Fruit fly (Drosophila melanogaster) whole organism, embryonic: ENCODE data around the gene CG46465.

Source experiments
- Bteb2 ChIP-seq: fragments of 200-800 bp; sonication (Bioruptor generic); optimal IDR thresholded peaks from 2 replicates; lab custom pipeline; 2016; ENCODE audit warnings: missing biosample characterization, missing genetic modification characterization
- CG10147 ChIP-seq: fragments of 200-800 bp; sonication (Bioruptor generic); optimal IDR thresholded peaks from 2 replicates; lab custom pipeline; 2019; ENCODE audit warnings: missing biosample characterization, mild to moderate bottlenecking, missing genetic modification characterization, moderate library complexity
- CG10267 ChIP-seq: fragments of 200-800 bp; sonication (Bioruptor generic); optimal IDR thresholded peaks from 2 replicates; lab custom pipeline; 2018; ENCODE audit warnings: missing biosample characterization, mild to moderate bottlenecking, missing genetic modification characterization, moderate library complexity
- CG12071 ChIP-seq: fragments of 200-800 bp; sonication (Bioruptor generic); optimal IDR thresholded peaks from 3 replicates; lab custom pipeline; 2018; ENCODE audit warnings: missing biosample characterization, mild to moderate bottlenecking, missing genetic modification characterization
- CG17912 ChIP-seq: fragments of 200-800 bp; sonication (Bioruptor generic); optimal IDR thresholded peaks from 2 replicates; lab custom pipeline; 2018; ENCODE audit warnings: missing biosample characterization, mild to moderate bottlenecking, missing genetic modification characterization
- CG2678 ChIP-seq: fragments of 200-800 bp; sonication (Bioruptor generic); optimal IDR thresholded peaks from 3 replicates; lab custom pipeline; 2019; ENCODE audit warnings: missing biosample characterization, mild to moderate bottlenecking, missing genetic modification characterization, moderate library complexity
- CG2875 ChIP-seq: fragments of 200-800 bp; sonication (Bioruptor generic); optimal IDR thresholded peaks from 2 replicates; lab custom pipeline; 2017; ENCODE audit warnings: missing biosample characterization, mild to moderate bottlenecking, missing genetic modification characterization, missing genetic modification reagents
- CG3065 ChIP-seq: fragments of 200-800 bp; sonication (Bioruptor generic); optimal IDR thresholded peaks from 2 replicates; lab custom pipeline; 2016; ENCODE audit warnings: missing biosample characterization, missing genetic modification characterization
- CG3163 ChIP-seq: fragments of 200-800 bp; sonication (Bioruptor generic); optimal IDR thresholded peaks from 3 replicates; lab custom pipeline; 2016; ENCODE audit warnings: missing biosample characterization, missing genetic modification characterization
- CG34376 ChIP-seq: fragments of 200-800 bp; sonication (Bioruptor generic); optimal IDR thresholded peaks from 2 replicates; lab custom pipeline; 2018; ENCODE audit warnings: missing biosample characterization, mild to moderate bottlenecking, missing genetic modification characterization
- CG3847 ChIP-seq: fragments of 200-800 bp; sonication (Bioruptor generic); IDR thresholded peaks from 2 replicates; pipeline ENCODE4 v1.3.6; 2022; ENCODE audit warnings: missing biosample characterization, missing genetic modification characterization
- CG5180 ChIP-seq: fragments of 200-800 bp; sonication (Bioruptor generic); optimal IDR thresholded peaks from 3 replicates; lab custom pipeline; 2017; ENCODE audit warnings: missing biosample characterization, missing genetic modification characterization, mild to moderate bottlenecking, moderate library complexity, missing genetic modification reagents
- CG5245 ChIP-seq: fragments of 200-800 bp; sonication (Bioruptor generic); optimal IDR thresholded peaks from 3 replicates; lab custom pipeline; 2016; ENCODE audit warnings: missing biosample characterization, missing genetic modification characterization
- CG8281 ChIP-seq: fragments of 200-800 bp; sonication (Bioruptor generic); optimal IDR thresholded peaks from 2 replicates; lab custom pipeline; 2018; ENCODE audit warnings: missing biosample characterization, mild to moderate bottlenecking, missing genetic modification characterization, moderate library complexity
- CG8290 ChIP-seq, 3 experiments: fragments of 200-800 bp; sonication (Bioruptor generic); optimal IDR thresholded peaks; 2 replicates each; lab custom pipeline; 2016 to 2019; ENCODE audit warnings: missing biosample characterization in 3 of 3, missing genetic modification characterization in 3 of 3, mild to moderate bottlenecking in 2 of 3, moderate library complexity in 1 of 3
- CG9727 ChIP-seq: fragments of 200-800 bp; sonication (Bioruptor generic); optimal IDR thresholded peaks from 3 replicates; lab custom pipeline; 2017; ENCODE audit warnings: missing biosample characterization, mild to moderate bottlenecking, missing genetic modification characterization
- Deaf1 ChIP-seq: fragments of 200-800 bp; optimal IDR thresholded peaks from 3 replicates; lab custom pipeline; 2019; ENCODE audit warnings: missing biosample characterization, mild to moderate bottlenecking, missing genetic modification characterization, moderate library complexity
- Doc2 ChIP-seq: fragments of 200-800 bp; sonication (Bioruptor generic); IDR thresholded peaks from 2 replicates; pipeline ENCODE4 v1.3.6; 2022; ENCODE audit warnings: missing biosample characterization, missing genetic modification characterization
- ERR ChIP-seq: fragments of 200-800 bp; sonication (Bioruptor generic); optimal IDR thresholded peaks from 2 replicates; lab custom pipeline; 2016; ENCODE audit warnings: missing biosample characterization, missing genetic modification characterization
- Ets65A ChIP-seq: fragments of 200-800 bp; sonication (Bioruptor generic); peaks from one replicate; lab custom pipeline; 2016; ENCODE audit warnings: missing biosample characterization, missing genetic modification characterization
- Hsf ChIP-seq: fragments of 200-800 bp; sonication (Bioruptor generic); optimal IDR thresholded peaks from 3 replicates; lab custom pipeline; 2016; ENCODE audit warnings: missing biosample characterization, missing genetic modification characterization
- MTF-1 ChIP-seq: fragments of 200-800 bp; sonication (Bioruptor generic); optimal IDR thresholded peaks from 2 replicates; lab custom pipeline; 2018; ENCODE audit warnings: missing biosample characterization, mild to moderate bottlenecking, missing genetic modification characterization, borderline replicate concordance
- Max ChIP-seq: fragments of 200-800 bp; sonication (Bioruptor generic); optimal IDR thresholded peaks from 2 replicates; lab custom pipeline; 2016; ENCODE audit warnings: missing biosample characterization, mild to moderate bottlenecking, missing genetic modification characterization
- Meics ChIP-seq: fragments of 200-800 bp; sonication (Bioruptor generic); optimal IDR thresholded peaks from 2 replicates; lab custom pipeline; 2017; ENCODE audit warnings: missing biosample characterization, mild to moderate bottlenecking, missing genetic modification characterization
- Nf-YB ChIP-seq: fragments of 200-800 bp; sonication (Bioruptor generic); optimal IDR thresholded peaks from 3 replicates; lab custom pipeline; 2019; ENCODE audit warnings: missing biosample characterization, mild to moderate bottlenecking, missing genetic modification characterization, moderate library complexity
- Rx ChIP-seq: fragments of 200-800 bp; sonication (Bioruptor generic); IDR thresholded peaks from 2 replicates; pipeline ENCODE4 v1.3.6; 2022; ENCODE audit warnings: missing biosample characterization, missing genetic modification characterization
- Six4 ChIP-seq: fragments of 200-800 bp; sonication (Bioruptor generic); optimal IDR thresholded peaks from 2 replicates; lab custom pipeline; 2016; ENCODE audit warnings: missing biosample characterization, missing genetic modification characterization
- Spps ChIP-seq: fragments of 200-800 bp; sonication (Bioruptor generic); optimal IDR thresholded peaks from 2 replicates; lab custom pipeline; 2018; ENCODE audit warnings: missing biosample characterization, mild to moderate bottlenecking, missing genetic modification characterization
- Taf1 ChIP-seq: fragments of 200-800 bp; sonication (Bioruptor generic); IDR thresholded peaks from 2 replicates; pipeline ENCODE4 v1.3.6; 2022; ENCODE audit warnings: missing biosample characterization, missing genetic modification characterization
- Tbp ChIP-seq: fragments of >200 bp; optimal IDR thresholded peaks from 2 replicates; lab custom pipeline; 2018; ENCODE audit warnings: missing biosample characterization, missing genetic modification characterization
- al ChIP-seq: fragments of 200-800 bp; sonication (Bioruptor generic); IDR thresholded peaks from 2 replicates; pipeline ENCODE4 v1.3.6; 2022; ENCODE audit warnings: missing biosample characterization, missing genetic modification characterization
- bcd ChIP-seq: fragments of 200-800 bp; sonication (Bioruptor generic); optimal IDR thresholded peaks from 2 replicates; lab custom pipeline; 2017; ENCODE audit warnings: missing biosample characterization, mild to moderate bottlenecking, missing genetic modification characterization
- caup ChIP-seq: fragments of 200-800 bp; sonication (Bioruptor generic); optimal IDR thresholded peaks from 3 replicates; lab custom pipeline; 2017; ENCODE audit warnings: missing biosample characterization, mild to moderate bottlenecking, missing genetic modification characterization, moderate library complexity; ENCODE audit not compliant: severe bottlenecking
- chif ChIP-seq, 2 experiments: fragments of 200-800 bp; sonication (Bioruptor generic); optimal IDR thresholded peaks; 3 replicates each; lab custom pipeline; 2016; ENCODE audit warnings: missing biosample characterization in 2 of 2, missing genetic modification characterization in 2 of 2
- crc ChIP-seq: fragments of 200-800 bp; sonication (Bioruptor generic); optimal IDR thresholded peaks from 2 replicates; lab custom pipeline; 2016; ENCODE audit warnings: missing biosample characterization, missing genetic modification characterization
- crol ChIP-seq: fragments of 200-800 bp; sonication (Bioruptor generic); IDR thresholded peaks from 2 replicates; pipeline ENCODE4 v1.3.6; 2022; ENCODE audit warnings: missing biosample characterization, missing genetic modification characterization
- emc ChIP-seq: fragments of 200-800 bp; sonication (Bioruptor generic); optimal IDR thresholded peaks from 2 replicates; lab custom pipeline; 2016; ENCODE audit warnings: missing biosample characterization, missing genetic modification characterization
- eve ChIP-seq, 2 experiments: fragments of >200 bp; optimal IDR thresholded peaks; 2 replicates each; lab custom pipeline; 2017; ENCODE audit warnings: missing biosample characterization in 2 of 2, missing genetic modification characterization in 2 of 2
- ewg ChIP-seq: fragments of 200-800 bp; sonication (Bioruptor generic); optimal IDR thresholded peaks from 3 replicates; lab custom pipeline; 2017; ENCODE audit warnings: mild to moderate bottlenecking, missing biosample characterization, missing genetic modification reagents, missing genetic modification characterization
- grau ChIP-seq: fragments of 200-800 bp; optimal IDR thresholded peaks from 3 replicates; lab custom pipeline; 2019; ENCODE audit warnings: missing biosample characterization, mild to moderate bottlenecking, missing genetic modification characterization, moderate library complexity
- kni ChIP-seq: fragments of 200-800 bp; sonication (Bioruptor generic); optimal IDR thresholded peaks from 3 replicates; lab custom pipeline; 2017; ENCODE audit warnings: mild to moderate bottlenecking, missing biosample characterization, missing genetic modification reagents, missing genetic modification characterization
- lbe ChIP-seq: fragments of 200-800 bp; sonication (Bioruptor generic); optimal IDR thresholded peaks from 2 replicates; lab custom pipeline; 2016; ENCODE audit warnings: missing biosample characterization, mild to moderate bottlenecking, missing genetic modification characterization
- slou ChIP-seq: fragments of 200-800 bp; sonication (Bioruptor generic); optimal IDR thresholded peaks from 3 replicates; lab custom pipeline; 2016; ENCODE audit warnings: missing biosample characterization, missing genetic modification characterization
- stwl ChIP-seq: fragments of 200-800 bp; sonication (Bioruptor generic); optimal IDR thresholded peaks from 3 replicates; lab custom pipeline; 2018; ENCODE audit warnings: missing biosample characterization, mild to moderate bottlenecking, missing genetic modification characterization, moderate library complexity
- tgo ChIP-seq: fragments of 200-800 bp; sonication (Bioruptor generic); IDR thresholded peaks from 3 replicates; pipeline ENCODE4 v1.3.6; 2022; ENCODE audit warnings: missing biosample characterization, missing genetic modification characterization
- toy ChIP-seq: fragments of 200-800 bp; sonication (Bioruptor generic); IDR thresholded peaks from 2 replicates; pipeline ENCODE4 v1.3.6; 2022; ENCODE audit warnings: missing biosample characterization, missing genetic modification characterization
- vfl ChIP-seq: fragments of 200-800 bp; sonication (Bioruptor generic); optimal IDR thresholded peaks from 2 replicates; lab custom pipeline; 2016; ENCODE audit warnings: missing biosample characterization, missing genetic modification characterization
- vvl ChIP-seq: fragments of 200-800 bp; sonication (Bioruptor generic); IDR thresholded peaks from 2 replicates; pipeline ENCODE4 v1.3.6; 2022; ENCODE audit warnings: missing biosample characterization, missing genetic modification characterization
- yki ChIP-seq: fragments of >200 bp; optimal IDR thresholded peaks from 3 replicates; lab custom pipeline; 2018

CG46465 gene

DNA sequence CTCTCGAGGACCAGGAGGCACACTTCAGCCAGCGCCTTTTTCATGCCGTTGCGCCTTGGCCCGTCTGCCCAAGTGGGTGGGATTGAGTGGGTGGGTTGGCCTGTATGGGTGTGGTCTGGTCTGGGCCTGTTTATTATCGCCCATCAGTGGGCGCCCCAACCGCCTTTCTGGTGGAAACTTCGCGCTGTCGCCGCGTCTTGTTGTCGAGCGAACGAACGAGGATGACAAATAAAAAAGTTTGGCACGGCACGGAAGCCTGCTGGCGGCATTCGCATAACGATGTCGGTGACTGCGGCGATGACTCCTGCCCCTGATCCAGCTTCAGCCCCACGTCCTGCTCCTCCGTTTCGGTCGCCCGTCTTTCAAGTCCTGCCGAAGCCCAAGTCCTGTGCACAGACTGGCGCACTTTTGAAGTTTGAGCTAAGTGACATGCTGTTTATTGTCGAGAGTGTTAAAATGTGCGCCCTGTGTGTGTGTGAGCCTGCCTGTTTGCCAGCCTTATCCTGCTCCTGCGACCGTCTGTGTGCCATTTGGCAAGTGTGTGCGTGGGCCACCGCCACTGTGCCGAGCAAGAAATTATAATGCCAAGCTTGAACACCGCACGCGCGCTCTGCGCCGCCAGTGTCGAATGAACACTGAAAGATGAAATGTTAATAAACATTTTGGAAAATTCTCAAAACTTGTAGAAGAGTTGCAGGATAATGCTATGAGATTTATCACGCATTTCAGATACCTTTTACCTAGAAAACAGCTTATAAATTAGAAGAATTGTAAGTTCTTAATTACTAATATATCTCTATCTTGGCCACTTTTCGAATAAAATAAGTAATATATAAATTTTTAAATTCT is 22.0 kb downstream of the CG46465 start (continued):
- TF ChIP-seq CG34376 (GFP tag; lab: Kevin White, UChicago) (peak; percentile 75), Hsf (peak; percentile 29), CG8290 (GFP tag; optimal IDR thresholded peaks at IDR 0.05; lab: Kevin White, UChicago) (no peak), CG8290 (tag; optimal IDR thresholded peaks at IDR 0.05; lab: Kevin White, UChicago) (peak in 1 of 2 experiments; percentile 25), CG2875 (GFP tag; lab: Kevin White, UChicago) (peak; percentile 28), Doc2 (GFP tag; lab: Robert Waterston, UW) (no peak), toy (GFP tag; lab: Robert Waterston, UW) (no peak), CG10147 (GFP tag; lab: Kevin White, UChicago) (peak; percentile 82), CG17912 (GFP tag; lab: Kevin White, UChicago) (peak; percentile 15), kni (GFP tag; lab: Kevin White, UChicago) (no peak), CG3847 (GFP tag; lab: Robert Waterston, UW) (peak; percentile 50; the same call in 1 of the 2 replicates), caup (GFP tag; lab: Kevin White, UChicago) (peak; percentile 83), emc (no peak), eve (GFP tag; optimal IDR thresholded peaks at IDR 0.05; lab: Kevin White, UChicago) (no peak), CG12071 (GFP tag; lab: Kevin White, UChicago) (no peak), Ets65A (peak; percentile 41), stwl (tag; lab: Kevin White, UChicago) (no peak), bcd (GFP tag; lab: Kevin White, UChicago) (peak; percentile 80), CG2678 (tag; lab: Kevin White, UChicago) (peak; percentile 92), ewg (GFP tag; lab: Kevin White, UChicago) (peak; percentile 64), CG5180 (GFP tag; lab: Kevin White, UChicago) (peak; percentile 62), Nf-YB (peak; percentile 55), tgo (GFP tag; lab: Robert Waterston, UW) (peak; percentile 48; the same call in 1 of the 3 replicates), slou (GFP tag; lab: Kevin White, UChicago) (peak; percentile 70), Rx (GFP tag; lab: Robert Waterston, UW) (peak; percentile 46; the same call in 1 of the 2 replicates), Bteb2 (GFP tag; lab: Kevin White, UChicago) (no peak), chif (GFP tag; optimal IDR thresholded peaks at IDR 0.05; lab: Kevin White, UChicago) (peak in 1 of 2 experiments; percentile 8), crc (no peak), yki (lab: Kevin White, UChicago) (no peak), Six4 (GFP tag; lab: Kevin White, UChicago) (no peak), CG10267 (tag; lab: Kevin White, UChicago) (peak; percentile 68), ERR (GFP tag; lab: Kevin White, UChicago) (no peak), Spps (tag; lab: Kevin White, UChicago) (no peak), Deaf1 (tag; lab: Kevin White, UChicago) (peak; percentile 62), Meics (GFP tag; lab: Kevin White, UChicago) (peak; percentile 88), vvl (GFP tag; lab: Robert Waterston, UW) (peak; percentile 76), CG8281 (tag; lab: Kevin White, UChicago) (peak; percentile 59), CG3065 (GFP tag; lab: Kevin White, UChicago) (no peak), CG3163 (no peak), crol (GFP tag; lab: Robert Waterston, UW) (no peak), CG5245 (GFP tag; lab: Kevin White, UChicago) (peak; percentile 39), MTF-1 (GFP tag; lab: Kevin White, UChicago) (no peak), grau (tag; lab: Kevin White, UChicago) (peak; percentile 85), al (GFP tag; lab: Robert Waterston, UW) (0 out of 2 replicates have a peak, but pooled peaks have one; percentile 18), CG9727 (GFP tag; lab: Kevin White, UChicago) (peak; percentile 77), vfl (peak; percentile 27), Taf1 (GFP tag; lab: Robert Waterston, UW) (peak; percentile 54; the same call in 1 of the 2 replicates), Tbp (GFP tag; lab: Kevin White, UChicago) (no peak), lbe (no peak), Max (GFP tag; lab: Kevin White, UChicago) (peak; percentile 36)
